In the genomic region with DNA sequence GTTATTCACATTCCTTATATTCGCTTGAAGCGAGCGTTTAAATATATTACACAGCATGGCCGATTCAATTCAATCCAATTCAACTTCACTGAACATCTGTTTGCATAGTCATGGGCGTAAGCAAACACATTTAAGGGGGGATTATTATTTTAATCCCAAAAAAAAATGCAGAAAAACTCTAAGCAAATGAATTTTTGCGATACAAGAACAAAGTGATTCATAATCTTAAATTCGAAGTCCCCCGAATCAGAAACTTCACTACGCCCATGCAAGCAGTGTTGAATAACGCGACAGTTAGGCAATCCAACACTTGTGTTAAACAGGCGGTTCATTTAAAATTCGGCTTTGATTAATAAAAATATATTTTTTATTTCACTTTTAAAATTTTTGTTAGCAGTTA, we compare ENCODE assay signal across 2 fruit fly cellular contexts.
TF ChIP-seq lines count a peak whose summit lies in the region.

A gene (minus strand): TSS at position 103 of the 400 bp plus-strand sequence.

TF ChIP-seq in whole organism, embryonic, 481 proteins besides CTCF, POLR2A, EP300 and RAD21 (continued from another document and continues in another):
- TF ChIP-seq wor (GFP tag; IDR thresholded peaks at IDR 0.05; lab: Robert Waterston, UW) (peak; percentile 100), CG11560 (tag; IDR thresholded peaks at IDR 0.05; lab: Robert Waterston, UW) (peak; percentile 98), Blimp-1 (GFP tag; optimal IDR thresholded peaks at IDR 0.05; lab: Kevin White, UChicago) (peak; percentile 100), Dfd (GFP tag; optimal IDR thresholded peaks at IDR 0.05; lab: Kevin White, UChicago) (peak in 1 of 2 experiments; percentile 94), unc-4 (GFP tag; IDR thresholded peaks at IDR 0.05; lab: Robert Waterston, UW; ENCODE audit: partially characterized antibody) (0 out of 2 replicates have a peak, but pooled peaks have one; percentile 16), CG12769 (tag; optimal IDR thresholded peaks at IDR 0.05; lab: Kevin White, UChicago) (peak; percentile 100), Gsc (GFP tag; IDR thresholded peaks at IDR 0.05; lab: Robert Waterston, UW) (peak; percentile 100), BtbVII (GFP tag; optimal IDR thresholded peaks at IDR 0.05; lab: Kevin White, UChicago) (peak; percentile 100), Fer1 (GFP tag; optimal IDR thresholded peaks at IDR 0.05; lab: Kevin White, UChicago) (peak; percentile 100), CkIIα-i1 (GFP tag; IDR thresholded peaks at IDR 0.05; lab: Robert Waterston, UW) (peak; percentile 100), CG11398 (GFP tag; optimal IDR thresholded peaks at IDR 0.05; lab: Kevin White, UChicago) (peak; percentile 100), CG8765 (GFP tag; IDR thresholded peaks at IDR 0.05; lab: Robert Waterston, UW) (peak; percentile 100), ash1 (GFP tag; optimal IDR thresholded peaks at IDR 0.05; lab: Kevin White, UChicago) (peak; percentile 100), HmgD (GFP tag; optimal IDR thresholded peaks at IDR 0.05; lab: Kevin White, UChicago) (peak; percentile 100), nom (GFP tag; optimal IDR thresholded peaks at IDR 0.05; lab: Kevin White, UChicago) (peak; percentile 100), CG7556 (GFP tag; optimal IDR thresholded peaks at IDR 0.05; lab: Kevin White, UChicago) (peak; percentile 100), Dip2 (GFP tag; IDR thresholded peaks at IDR 0.05; lab: Robert Waterston, UW) (peak; percentile 87), ERR (GFP tag; optimal IDR thresholded peaks at IDR 0.05; lab: Kevin White, UChicago) (peak; percentile 100), bab2 (GFP tag; optimal IDR thresholded peaks at IDR 0.05; lab: Kevin White, UChicago) (peak; percentile 100), CG13123 (GFP tag; optimal IDR thresholded peaks at IDR 0.05; lab: Kevin White, UChicago) (peak; percentile 100), dpn (GFP tag; optimal IDR thresholded peaks at IDR 0.05; lab: Kevin White, UChicago) (peak; percentile 100), CG15073 (GFP tag; optimal IDR thresholded peaks at IDR 0.05; lab: Kevin White, UChicago) (peak; percentile 97), chinmo (GFP tag; IDR thresholded peaks at IDR 0.05; lab: Robert Waterston, UW; ENCODE audit: partially characterized antibody) (no peak), Ada2b (GFP tag; IDR thresholded peaks at IDR 0.05; lab: Robert Waterston, UW) (peak; percentile 100), CG11093 (GFP tag; IDR thresholded peaks at IDR 0.05; lab: Robert Waterston, UW) (peak; percentile 100), Vsx1 (GFP tag; optimal IDR thresholded peaks at IDR 0.05; lab: Kevin White, UChicago) (peak; percentile 99), dmrt99B (tag; optimal IDR thresholded peaks at IDR 0.05; lab: Kevin White, UChicago) (peak; percentile 100), CG11696 (GFP tag; IDR thresholded peaks at IDR 0.05; lab: Robert Waterston, UW) (peak; percentile 99), CG42726 (GFP tag; IDR thresholded peaks at IDR 0.05; lab: Robert Waterston, UW; ENCODE audit: partially characterized antibody) (peak; percentile 70; the same call in 1 of the 2 replicates), CG2678 (tag; optimal IDR thresholded peaks at IDR 0.05; lab: Kevin White, UChicago) (peak; percentile 100), slbo (GFP tag; IDR thresholded peaks at IDR 0.05; lab: Robert Waterston, UW) (peak; percentile 100), knrl (GFP tag; IDR thresholded peaks at IDR 0.05; lab: Robert Waterston, UW; ENCODE audit: partially characterized antibody) (peak; percentile 52; the same call in 1 of the 3 replicates), CG14965 (GFP tag; optimal IDR thresholded peaks at IDR 0.05; lab: Kevin White, UChicago; ENCODE audit: borderline replicate concordance) (peak; percentile 96), CG15514 (GFP tag; optimal IDR thresholded peaks at IDR 0.05; lab: Kevin White, UChicago) (peak; percentile 97), CG15011 (GFP tag; optimal IDR thresholded peaks at IDR 0.05; lab: Kevin White, UChicago) (peak; percentile 100), emc (GFP tag; optimal IDR thresholded peaks at IDR 0.05; lab: Kevin White, UChicago) (peak; percentile 100), CG10274 (GFP tag; optimal IDR thresholded peaks at IDR 0.05; lab: Kevin White, UChicago) (peak; percentile 98), gcm2 (GFP tag; optimal IDR thresholded peaks at IDR 0.05; lab: Kevin White, UChicago) (peak; percentile 100), hkb (optimal IDR thresholded peaks at IDR 0.05; lab: Kevin White, UChicago) (no peak), hkb (GFP tag; IDR thresholded peaks at IDR 0.05; lab: Robert Waterston, UW) (peak; percentile 100), CG14050 (GFP tag; IDR thresholded peaks at IDR 0.05; lab: Robert Waterston, UW) (peak; percentile 100), hbn (GFP tag; IDR thresholded peaks at IDR 0.05; lab: Robert Waterston, UW; ENCODE audit: partially characterized antibody) (no peak), CG4424 (GFP tag; optimal IDR thresholded peaks at IDR 0.05; lab: Kevin White, UChicago) (peak; percentile 100), psq (GFP tag; optimal IDR thresholded peaks at IDR 0.05; lab: Kevin White, UChicago) (peak; percentile 100), Hmx (GFP tag; optimal IDR thresholded peaks at IDR 0.05; lab: Kevin White, UChicago) (peak; percentile 99), Rfx (GFP tag; IDR thresholded peaks at IDR 0.05; lab: Robert Waterston, UW) (peak; percentile 100), CG15479 (GFP tag; optimal IDR thresholded peaks at IDR 0.05; lab: Kevin White, UChicago) (peak; percentile 94), Nf-YC (tag; optimal IDR thresholded peaks at IDR 0.05; lab: Kevin White, UChicago) (peak; percentile 97), Scr (GFP tag; IDR thresholded peaks at IDR 0.05; lab: Robert Waterston, UW; ENCODE audit: partially characterized antibody) (0 out of 2 replicates have a peak, but pooled peaks have one; percentile 25), Sox102F (GFP tag; optimal IDR thresholded peaks at IDR 0.05; lab: Kevin White, UChicago) (peak; percentile 100), CG10267 (tag; optimal IDR thresholded peaks at IDR 0.05; lab: Kevin White, UChicago) (peak; percentile 100), CG8388 (GFP tag; optimal IDR thresholded peaks at IDR 0.05; lab: Kevin White, UChicago) (peak; percentile 100), tll (GFP tag; optimal IDR thresholded peaks at IDR 0.05; lab: Kevin White, UChicago) (peak in 1 of 2 experiments; percentile 95), Lim3 (GFP tag; IDR thresholded peaks at IDR 0.05; lab: Robert Waterston, UW) (peak; percentile 100), phol (tag; optimal IDR thresholded peaks at IDR 0.05; lab: Kevin White, UChicago) (peak; percentile 100), Abd-B (GFP tag; optimal IDR thresholded peaks at IDR 0.05; lab: Kevin White, UChicago) (peak; percentile 100), en (GFP tag; optimal IDR thresholded peaks at IDR 0.05; lab: Kevin White, UChicago) (peak; percentile 100), vnd (GFP tag; IDR thresholded peaks at IDR 0.05; lab: Robert Waterston, UW; ENCODE audit: partially characterized antibody) (peak; percentile 8; the same call in 1 of the 3 replicates), Dbx (GFP tag; IDR thresholded peaks at IDR 0.05; lab: Robert Waterston, UW) (peak; percentile 100)

TF ChIP-seq in whole organism, prepupa, 60 proteins besides CTCF, POLR2A, EP300 and RAD21 (continued from another document):
- TF ChIP-seq CG11762 (GFP tag; optimal IDR thresholded peaks at IDR 0.05; lab: Kevin White, UChicago; ENCODE audit: insufficient read depth), result peak; percentile 100
- TF ChIP-seq CG6792 (GFP tag; optimal IDR thresholded peaks at IDR 0.05; lab: Kevin White, UChicago), result peak; percentile 100
- peak; percentile 100 for TF ChIP-seq Ets21C (GFP tag; optimal IDR thresholded peaks at IDR 0.05; lab: Kevin White, UChicago)
- peak; percentile 100 for TF ChIP-seq CG3032 (tag; optimal IDR thresholded peaks at IDR 0.05; lab: Kevin White, UChicago)
- TF ChIP-seq fd59A (GFP tag; optimal IDR thresholded peaks at IDR 0.05; lab: Kevin White, UChicago), result peak; percentile 100
- TF ChIP-seq Ets96B (tag; optimal IDR thresholded peaks at IDR 0.05; lab: Kevin White, UChicago), result peak; percentile 100
- TF ChIP-seq Blimp-1 (GFP tag; optimal IDR thresholded peaks at IDR 0.05; lab: Kevin White, UChicago), result peak; percentile 99
- TF ChIP-seq fkh (GFP tag; optimal IDR thresholded peaks at IDR 0.05; lab: Kevin White, UChicago), result peak; percentile 100
- TF ChIP-seq CG8319 (GFP tag; optimal IDR thresholded peaks at IDR 0.05; lab: Kevin White, UChicago), result peak; percentile 100
- peak; percentile 100 for TF ChIP-seq CG31627 (GFP tag; optimal IDR thresholded peaks at IDR 0.05; lab: Kevin White, UChicago)
- TF ChIP-seq CG11294 (GFP tag; IDR thresholded peaks at IDR 0.05; lab: Robert Waterston, UW), result peak; percentile 100
